Fruit fly (Drosophila melanogaster): ENCODE results near the gene CG33641.

DNA sequence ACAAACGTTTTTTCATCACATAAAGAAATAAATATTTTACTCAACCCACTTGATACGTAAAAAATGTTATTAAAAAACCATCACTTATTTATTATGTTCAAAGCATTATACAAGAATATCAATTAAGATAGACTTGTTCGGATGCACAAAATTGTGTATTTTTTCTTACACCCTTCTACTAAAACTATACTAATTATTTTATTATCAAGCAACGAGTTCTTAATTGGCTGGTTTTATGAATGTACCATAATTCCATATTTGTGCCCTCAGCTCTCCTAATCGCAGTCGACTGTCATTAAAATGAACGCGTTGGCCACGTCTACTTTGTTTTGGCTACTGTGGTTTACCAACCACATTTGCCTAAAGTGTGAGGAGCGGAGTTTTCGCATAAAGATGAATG lies 833 bp downstream of the CG33641 start, which contains the start of gene CG33642:
- TF ChIP-seq usp (GFP tag; optimal IDR thresholded peaks at IDR 0.05) (no peak), pan (optimal IDR thresholded peaks at IDR 0.05) (no peak), psq (optimal IDR thresholded peaks at IDR 0.05) (no peak), EcR (GFP tag; optimal IDR thresholded peaks at IDR 0.05) (no peak), CG8478 (optimal IDR thresholded peaks at IDR 0.05) (no peak)
